Fruit fly (Drosophila melanogaster) whole organism, embryonic: ENCODE results near the gene CG13297.

Source experiments
- Adf1 ChIP-seq: fragments of 200-800 bp; sonication (Bioruptor generic); IDR thresholded peaks from 2 replicates; pipeline ENCODE4 v1.3.6; 2022; ENCODE audit warnings: missing biosample characterization, missing genetic modification characterization
- Asciz ChIP-seq: fragments of 200-800 bp; sonication (Bioruptor generic); optimal IDR thresholded peaks from 2 replicates; lab custom pipeline; 2017; ENCODE audit warnings: missing biosample characterization, mild to moderate bottlenecking, missing genetic modification characterization, missing genetic modification reagents
- Bgb ChIP-seq: fragments of 200-800 bp; sonication (Bioruptor generic); IDR thresholded peaks from 2 replicates; pipeline ENCODE4 v1.3.6; 2022; ENCODE audit warnings: missing biosample characterization, missing genetic modification characterization; ENCODE audit not compliant: partially characterized antibody
- CG10147 ChIP-seq: fragments of 200-800 bp; sonication (Bioruptor generic); optimal IDR thresholded peaks from 2 replicates; lab custom pipeline; 2019; ENCODE audit warnings: missing biosample characterization, mild to moderate bottlenecking, missing genetic modification characterization, moderate library complexity
- CG1024 ChIP-seq: fragments of 200-800 bp; sonication (Bioruptor generic); IDR thresholded peaks from 2 replicates; pipeline ENCODE4 v1.3.6; 2022; ENCODE audit warnings: missing biosample characterization, missing genetic modification characterization
- CG10321 ChIP-seq: fragments of 200-800 bp; sonication (Bioruptor generic); IDR thresholded peaks from 2 replicates; pipeline ENCODE4 v1.3.6; 2022; ENCODE audit warnings: missing biosample characterization, missing genetic modification characterization
- CG10543 ChIP-seq: fragments of 200-800 bp; sonication (Bioruptor generic); optimal IDR thresholded peaks from 3 replicates; lab custom pipeline; 2017; ENCODE audit warnings: missing biosample characterization, mild to moderate bottlenecking, missing genetic modification characterization, moderate library complexity
- CG11247 ChIP-seq: fragments of 200-800 bp; sonication (Bioruptor generic); IDR thresholded peaks from 2 replicates; pipeline ENCODE4 v1.3.6; 2022; ENCODE audit warnings: missing biosample characterization, missing genetic modification characterization
- CG11398 ChIP-seq: fragments of 200-800 bp; sonication (Bioruptor generic); optimal IDR thresholded peaks from 2 replicates; lab custom pipeline; 2016; ENCODE audit warnings: missing biosample characterization, missing genetic modification characterization
- CG12744 ChIP-seq: fragments of 200-800 bp; sonication (Bioruptor generic); optimal IDR thresholded peaks from 2 replicates; lab custom pipeline; 2016; ENCODE audit warnings: missing biosample characterization, missing genetic modification characterization
- CG13287 ChIP-seq: fragments of 200-800 bp; sonication (Bioruptor generic); IDR thresholded peaks from 2 replicates; pipeline ENCODE4 v1.3.6; 2022; ENCODE audit warnings: missing biosample characterization, missing genetic modification characterization; ENCODE audit not compliant: partially characterized antibody
- CG13296 ChIP-seq: fragments of 200-800 bp; sonication (Bioruptor generic); optimal IDR thresholded peaks from 3 replicates; lab custom pipeline; 2018; ENCODE audit warnings: missing biosample characterization, mild to moderate bottlenecking, missing genetic modification characterization
- CG14965 ChIP-seq: fragments of 200-800 bp; sonication (Bioruptor generic); optimal IDR thresholded peaks from 2 replicates; lab custom pipeline; 2016; ENCODE audit warnings: missing biosample characterization, missing genetic modification characterization, borderline replicate concordance
- CG1603 ChIP-seq: fragments of 200-800 bp; sonication (Bioruptor generic); optimal IDR thresholded peaks from 2 replicates; lab custom pipeline; 2019; ENCODE audit warnings: missing biosample characterization, mild to moderate bottlenecking, missing genetic modification characterization, moderate library complexity
- CG16813 ChIP-seq: fragments of 200-800 bp; sonication (Bioruptor generic); IDR thresholded peaks from 3 replicates; pipeline ENCODE4 v1.3.6; 2022; ENCODE audit warnings: missing biosample characterization, missing genetic modification characterization; ENCODE audit not compliant: partially characterized antibody
- CG3065 ChIP-seq: fragments of 200-800 bp; sonication (Bioruptor generic); optimal IDR thresholded peaks from 2 replicates; lab custom pipeline; 2016; ENCODE audit warnings: missing biosample characterization, missing genetic modification characterization
- CG31365 ChIP-seq: fragments of 200-800 bp; sonication (Bioruptor generic); optimal IDR thresholded peaks from 2 replicates; lab custom pipeline; 2018; ENCODE audit warnings: missing biosample characterization, mild to moderate bottlenecking, missing genetic modification characterization
- CG34376 ChIP-seq: fragments of 200-800 bp; sonication (Bioruptor generic); optimal IDR thresholded peaks from 2 replicates; lab custom pipeline; 2018; ENCODE audit warnings: missing biosample characterization, mild to moderate bottlenecking, missing genetic modification characterization
- CG3726 ChIP-seq: fragments of 200-800 bp; sonication (Bioruptor generic); IDR thresholded peaks from 3 replicates; pipeline ENCODE4, ENCODE4 v1.3.6; 2022; ENCODE audit warnings: missing biosample characterization, missing genetic modification characterization
- CG4282 ChIP-seq: fragments of 200-800 bp; sonication (Bioruptor generic); optimal IDR thresholded peaks from 2 replicates; lab custom pipeline; 2016; ENCODE audit warnings: missing biosample characterization, missing genetic modification characterization
- CG6654 ChIP-seq: fragments of 200-800 bp; sonication (Bioruptor generic); optimal IDR thresholded peaks from 2 replicates; lab custom pipeline; 2017; ENCODE audit warnings: missing biosample characterization, mild to moderate bottlenecking, missing genetic modification characterization
- CG9609 ChIP-seq: fragments of 200-800 bp; sonication (Bioruptor generic); optimal IDR thresholded peaks from 3 replicates; lab custom pipeline; 2016; ENCODE audit warnings: missing biosample characterization, missing genetic modification characterization
- CG9797 ChIP-seq: fragments of 200-800 bp; sonication (Bioruptor generic); optimal IDR thresholded peaks from 3 replicates; lab custom pipeline; 2018; ENCODE audit warnings: missing biosample characterization, mild to moderate bottlenecking, missing genetic modification characterization
- Camta ChIP-seq: fragments of 200-800 bp; sonication (Bioruptor generic); optimal IDR thresholded peaks from 2 replicates; lab custom pipeline; 2016; ENCODE audit warnings: missing biosample characterization, missing genetic modification characterization
- E2f1 ChIP-seq: fragments of 200-800 bp; sonication (Bioruptor generic); IDR thresholded peaks from 2 replicates; pipeline ENCODE4 v1.3.6; 2022; ENCODE audit warnings: missing biosample characterization, missing genetic modification characterization
- E2f2 ChIP-seq: fragments of 200-800 bp; sonication (Bioruptor generic); IDR thresholded peaks from 2 replicates; pipeline ENCODE4 v1.3.6; 2022; ENCODE audit warnings: missing biosample characterization, missing genetic modification characterization
- Eip74EF ChIP-seq, 2 experiments: fragments of 200-800 bp in 1 of 2; fragments of >200 bp in 1 of 2; sonication (Bioruptor generic) in 1 of 2; optimal IDR thresholded peaks; 2 replicates each; lab custom pipeline; 2017 to 2019; ENCODE audit warnings: missing biosample characterization in 2 of 2, missing genetic modification characterization in 2 of 2, mild to moderate bottlenecking in 1 of 2, moderate library complexity in 1 of 2
- Fer3 ChIP-seq: fragments of 200-800 bp; sonication (Bioruptor generic); optimal IDR thresholded peaks from 2 replicates; lab custom pipeline; 2018; ENCODE audit warnings: missing biosample characterization, mild to moderate bottlenecking, missing genetic modification characterization, moderate library complexity
- Lhr ChIP-seq: fragments of 200-800 bp; sonication (Bioruptor generic); optimal IDR thresholded peaks from 3 replicates; lab custom pipeline; 2017; ENCODE audit warnings: mild to moderate bottlenecking, missing biosample characterization, missing genetic modification reagents, missing genetic modification characterization
- Meics ChIP-seq: fragments of 200-800 bp; sonication (Bioruptor generic); optimal IDR thresholded peaks from 2 replicates; lab custom pipeline; 2017; ENCODE audit warnings: missing biosample characterization, mild to moderate bottlenecking, missing genetic modification characterization
- Mes4 ChIP-seq: fragments of 200-800 bp; sonication (Bioruptor generic); optimal IDR thresholded peaks from 2 replicates; lab custom pipeline; 2016; ENCODE audit warnings: missing biosample characterization, missing genetic modification characterization
- NC2β ChIP-seq: fragments of 200-800 bp; sonication (Bioruptor generic); optimal IDR thresholded peaks from 2 replicates; lab custom pipeline; 2016; ENCODE audit warnings: missing biosample characterization, missing genetic modification characterization
- Nf-YB ChIP-seq: fragments of 200-800 bp; sonication (Bioruptor generic); optimal IDR thresholded peaks from 3 replicates; lab custom pipeline; 2019; ENCODE audit warnings: missing biosample characterization, mild to moderate bottlenecking, missing genetic modification characterization, moderate library complexity
- Optix ChIP-seq: fragments of 200-800 bp; sonication (Bioruptor generic); IDR thresholded peaks from 3 replicates; pipeline ENCODE4 v1.3.6; 2022; ENCODE audit warnings: missing biosample characterization, missing genetic modification characterization
- TFAM ChIP-seq: fragments of 200-800 bp; sonication (Bioruptor generic); optimal IDR thresholded peaks from 2 replicates; lab custom pipeline; 2017; ENCODE audit warnings: missing biosample characterization, missing genetic modification characterization, inconsistent platforms
- Taf1 ChIP-seq: fragments of 200-800 bp; sonication (Bioruptor generic); IDR thresholded peaks from 2 replicates; pipeline ENCODE4 v1.3.6; 2022; ENCODE audit warnings: missing biosample characterization, missing genetic modification characterization
- Xbp1 ChIP-seq: fragments of 200-800 bp; sonication (Bioruptor generic); optimal IDR thresholded peaks from 3 replicates; lab custom pipeline; 2016; ENCODE audit warnings: missing biosample characterization, mild to moderate bottlenecking, missing genetic modification characterization
- YL-1 ChIP-seq: fragments of 200-800 bp; sonication (Bioruptor generic); optimal IDR thresholded peaks from 3 replicates; lab custom pipeline; 2017; ENCODE audit warnings: missing biosample characterization, mild to moderate bottlenecking, missing genetic modification characterization
- ara ChIP-seq: fragments of 200-800 bp; sonication (Bioruptor generic); IDR thresholded peaks from 2 replicates; pipeline ENCODE4 v1.3.6; 2022; ENCODE audit warnings: missing biosample characterization, missing genetic modification characterization
- ash1 ChIP-seq: fragments of 200-800 bp; sonication (Bioruptor generic); optimal IDR thresholded peaks from 2 replicates; lab custom pipeline; 2018; ENCODE audit warnings: missing biosample characterization, mild to moderate bottlenecking, missing genetic modification characterization
- br ChIP-seq: fragments of >200 bp; optimal IDR thresholded peaks from 2 replicates; lab custom pipeline; 2017
- btn ChIP-seq: fragments of 200-800 bp; sonication (Bioruptor generic); optimal IDR thresholded peaks from 2 replicates; lab custom pipeline; 2016; ENCODE audit warnings: missing biosample characterization, missing genetic modification characterization
- en ChIP-seq: fragments of 200-800 bp; sonication (Bioruptor generic); optimal IDR thresholded peaks from 2 replicates; lab custom pipeline; 2016; ENCODE audit warnings: missing biosample characterization, missing genetic modification characterization
- grn ChIP-seq: fragments of 200-800 bp; sonication (Bioruptor generic); optimal IDR thresholded peaks from 3 replicates; lab custom pipeline; 2017; ENCODE audit warnings: missing biosample characterization, missing genetic modification characterization
- hb ChIP-seq: fragments of 200-800 bp; sonication (Bioruptor generic); IDR thresholded peaks from 3 replicates; pipeline ENCODE4 v1.3.6; 2022; ENCODE audit warnings: missing biosample characterization, missing genetic modification characterization; ENCODE audit not compliant: partially characterized antibody
- mam ChIP-seq: fragments of 200-800 bp; sonication (Bioruptor generic); optimal IDR thresholded peaks from 3 replicates; lab custom pipeline; 2016; ENCODE audit warnings: missing biosample characterization, missing genetic modification characterization
- ro ChIP-seq: fragments of 200-800 bp; sonication (Bioruptor generic); IDR thresholded peaks from 2 replicates; pipeline ENCODE4 v1.3.6; 2022; ENCODE audit warnings: missing biosample characterization, missing genetic modification characterization
- row ChIP-seq: fragments of 200-800 bp; sonication (Bioruptor generic); IDR thresholded peaks from 3 replicates; pipeline ENCODE4 v1.3.6; 2022; ENCODE audit warnings: missing biosample characterization, missing genetic modification characterization
- slp2 ChIP-seq: fragments of 200-800 bp; sonication (Bioruptor generic); optimal IDR thresholded peaks from 2 replicates; lab custom pipeline; 2016; ENCODE audit warnings: missing biosample characterization, missing genetic modification characterization

CG13297 gene

dm6 chr3L:6124616-6125408 lies 32.4 kb downstream of the CG13297 start (continued):
- peak in 1 of 2 experiments; percentile 63 for TF ChIP-seq Eip74EF (GFP tag; optimal IDR thresholded peaks at IDR 0.05; lab: Kevin White, UChicago)
- TF ChIP-seq CG13287 (GFP tag; lab: Robert Waterston, UW) = no peak; the same call in 1 of the 2 replicates
- no peak for TF ChIP-seq ro
- peak; percentile 77 for TF ChIP-seq ash1 (GFP tag; lab: Kevin White, UChicago)
- no peak for TF ChIP-seq CG3065
- TF ChIP-seq en (GFP tag; lab: Kevin White, UChicago) = peak; percentile 77
- TF ChIP-seq Meics (GFP tag; lab: Kevin White, UChicago) = peak; percentile 89
- TF ChIP-seq br = no peak
- TF ChIP-seq Adf1 = peak; percentile 30; the same call in 1 of the 2 replicates
- TF ChIP-seq E2f2 (GFP tag; lab: Robert Waterston, UW) = peak; percentile 64
- peak; percentile 67 for TF ChIP-seq CG6654
- peak; percentile 23 for TF ChIP-seq CG14965 (GFP tag; lab: Kevin White, UChicago)
- peak; percentile 22; the same call in 1 of the 2 replicates for TF ChIP-seq Bgb (GFP tag; lab: Robert Waterston, UW)
- peak; percentile 79 for TF ChIP-seq mam
- peak; percentile 55 for TF ChIP-seq CG11398 (GFP tag; lab: Kevin White, UChicago)
- peak; percentile 79 for TF ChIP-seq CG1603 (tag; lab: Kevin White, UChicago)
- TF ChIP-seq CG10543 (GFP tag; lab: Kevin White, UChicago) = peak; percentile 59
- peak; percentile 56 for TF ChIP-seq TFAM (GFP tag; lab: Kevin White, UChicago)
- TF ChIP-seq CG3726 = 0 out of 3 replicates have a peak, but pooled peaks have one; percentile 43
- peak; percentile 54 for TF ChIP-seq CG10147 (GFP tag; lab: Kevin White, UChicago)
- peak; percentile 75 for TF ChIP-seq Fer3
- TF ChIP-seq Taf1 (GFP tag; lab: Robert Waterston, UW) = peak; percentile 42
- TF ChIP-seq row (GFP tag; lab: Robert Waterston, UW) = peak; percentile 22; the same call in 1 of the 3 replicates
- TF ChIP-seq Asciz (GFP tag; lab: Kevin White, UChicago) = peak; percentile 83
- peak; percentile 50 for TF ChIP-seq NC2β (GFP tag; lab: Kevin White, UChicago)
- TF ChIP-seq Lhr (GFP tag; lab: Kevin White, UChicago) = peak; percentile 68
- peak; percentile 29 for TF ChIP-seq CG9797 (GFP tag; lab: Kevin White, UChicago)
- TF ChIP-seq CG10321 (GFP tag; lab: Robert Waterston, UW) = peak; percentile 56; the same call in 1 of the 2 replicates
- TF ChIP-seq Camta (GFP tag; lab: Kevin White, UChicago) = peak; percentile 92
- TF ChIP-seq hb (GFP tag; lab: Robert Waterston, UW) = no peak
- peak; percentile 60 for TF ChIP-seq Xbp1 (GFP tag; lab: Kevin White, UChicago)
- TF ChIP-seq btn (GFP tag; lab: Kevin White, UChicago) = peak; percentile 52
- TF ChIP-seq ara (GFP tag; lab: Robert Waterston, UW) = peak; percentile 83
- TF ChIP-seq CG16813 (GFP tag; lab: Robert Waterston, UW) = no peak
- TF ChIP-seq CG31365 = peak; percentile 96
- TF ChIP-seq Nf-YB = peak; percentile 45
- TF ChIP-seq CG11247 (GFP tag; lab: Robert Waterston, UW) = peak; percentile 79
- TF ChIP-seq Optix (GFP tag; lab: Robert Waterston, UW) = no peak
- no peak for TF ChIP-seq CG4282
- peak; percentile 50 for TF ChIP-seq grn
- TF ChIP-seq CG1024 = peak; percentile 89
- TF ChIP-seq CG13296 (GFP tag; lab: Kevin White, UChicago) = peak; percentile 85
- TF ChIP-seq slp2 (GFP tag; lab: Kevin White, UChicago) = peak; percentile 66
- peak; percentile 75 for TF ChIP-seq Mes4 (GFP tag; lab: Kevin White, UChicago)
- TF ChIP-seq CG9609 (GFP tag; lab: Kevin White, UChicago) = peak; percentile 21
- TF ChIP-seq CG12744 (GFP tag; lab: Kevin White, UChicago) = no peak
- peak; percentile 74 for TF ChIP-seq E2f1
- TF ChIP-seq CG34376 = peak; percentile 87
- TF ChIP-seq YL-1 = peak; percentile 25
